Fruit fly (Drosophila melanogaster): ENCODE results near the gene Pde1c.
A peak's percentile ranks its signal among the peaks of the same experiment; 100 is the strongest.

DNA sequence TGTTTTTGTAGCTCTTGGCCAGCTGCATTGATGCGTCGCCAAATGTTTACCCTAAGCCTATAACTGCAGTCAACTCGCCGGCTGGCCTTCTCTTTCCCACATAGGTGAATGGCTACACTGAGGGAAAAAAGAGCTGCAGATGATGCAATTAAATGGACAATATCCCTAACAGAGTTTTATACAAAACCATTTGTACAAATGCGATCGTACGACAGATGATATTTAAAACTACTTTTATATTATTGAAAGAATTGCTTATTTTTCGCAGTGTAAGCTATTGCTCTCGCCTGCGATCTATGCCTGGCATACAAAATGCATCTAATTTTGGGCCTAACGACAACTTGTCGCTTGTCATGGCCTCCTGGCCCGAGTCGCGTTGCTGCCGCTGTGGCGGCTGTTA, 21.5 kb upstream of the Pde1c start:
- TF ChIP-seq Sox102F (GFP tag; optimal IDR thresholded peaks at IDR 0.05): no peak
- TF ChIP-seq fd85E (GFP tag; optimal IDR thresholded peaks at IDR 0.05): no peak
- TF ChIP-seq CG11762 (GFP tag; optimal IDR thresholded peaks at IDR 0.05; ENCODE audit: insufficient read depth): peak; percentile 52

Measured in whole organism, prepupa.